Fruit fly (Drosophila melanogaster): ENCODE results near the gene CG42713.

Gene CG42713

DNA sequence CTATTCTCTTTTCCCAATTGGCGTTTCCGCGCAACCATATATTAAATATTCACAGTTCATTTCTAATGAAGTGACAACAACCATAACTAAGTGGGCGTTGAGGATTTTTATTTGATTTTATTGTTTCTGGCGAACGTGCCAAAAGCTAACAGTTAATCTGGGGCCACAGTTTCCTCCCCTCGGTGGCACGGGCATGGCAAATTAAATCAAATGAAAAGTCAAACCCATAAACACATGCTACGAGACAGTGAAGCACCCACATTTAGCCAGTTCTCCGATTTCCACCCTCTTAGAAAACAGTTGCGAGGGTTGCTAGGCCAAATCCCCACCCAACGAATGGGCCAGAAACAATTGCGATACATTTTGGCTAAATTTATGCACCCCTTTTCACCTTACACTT, 7.1 kb upstream of the CG42713 start:
- no peak for TF ChIP-seq CG13775 (GFP tag; optimal IDR thresholded peaks at IDR 0.05)
- TF ChIP-seq gsb-n (tag; optimal IDR thresholded peaks at IDR 0.05), result peak; percentile 67
- TF ChIP-seq tll (GFP tag; optimal IDR thresholded peaks at IDR 0.05), result peak in 1 of 2 experiments; percentile 60
- no peak for TF ChIP-seq chm (GFP tag; IDR thresholded peaks at IDR 0.05)
- TF ChIP-seq CG15479 (GFP tag; optimal IDR thresholded peaks at IDR 0.05), result no peak
- peak; percentile 37 for TF ChIP-seq run (tag; optimal IDR thresholded peaks at IDR 0.05)
- TF ChIP-seq CG1233 (GFP tag; optimal IDR thresholded peaks at IDR 0.05), result no peak
- no peak for TF ChIP-seq crc (GFP tag; optimal IDR thresholded peaks at IDR 0.05)
- peak; percentile 72 for TF ChIP-seq nerfin-1 (tag; optimal IDR thresholded peaks at IDR 0.05)
- peak; percentile 48 for TF ChIP-seq pros (GFP tag; optimal IDR thresholded peaks at IDR 0.05)
- 0 out of 2 replicates have a peak, but pooled peaks have one; percentile 28 for TF ChIP-seq vvl (GFP tag; IDR thresholded peaks at IDR 0.05)
- TF ChIP-seq abd-A (tag; optimal IDR thresholded peaks at IDR 0.05), result peak; percentile 23

DNA sequence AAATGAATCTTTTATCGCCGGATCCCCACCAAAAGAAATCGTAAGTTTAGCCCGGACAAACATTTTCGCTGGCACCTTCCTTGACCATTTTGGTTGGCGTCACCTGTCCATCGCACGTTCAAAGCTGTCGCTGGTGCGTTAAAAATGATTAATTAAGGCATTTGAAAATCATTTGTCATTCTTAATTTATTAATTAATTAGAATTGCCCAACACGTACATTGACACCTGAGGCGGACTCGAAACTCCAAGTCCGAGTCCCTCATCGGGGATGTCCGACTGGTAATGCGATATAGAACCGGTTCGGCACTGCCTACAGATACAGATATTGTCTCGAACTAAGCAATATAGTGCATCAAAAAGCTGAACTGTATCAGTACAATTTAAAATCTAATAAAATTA, 3.0 kb upstream of the CG42713 start:
- TF ChIP-seq H15 (GFP tag; IDR thresholded peaks at IDR 0.05) (no peak), CG12769 (tag; optimal IDR thresholded peaks at IDR 0.05) (no peak), gsb (GFP tag; IDR thresholded peaks at IDR 0.05) (no peak), z (GFP tag; IDR thresholded peaks at IDR 0.05) (no peak), Med (GFP tag) (peak; percentile 23), caup (GFP tag; optimal IDR thresholded peaks at IDR 0.05; ENCODE audit: severe bottlenecking) (no peak), CG15073 (GFP tag; optimal IDR thresholded peaks at IDR 0.05) (no peak), CG10366 (GFP tag; IDR thresholded peaks at IDR 0.05) (no peak), Dp (GFP tag; optimal IDR thresholded peaks at IDR 0.05) (no peak), schlank (tag; optimal IDR thresholded peaks at IDR 0.05) (no peak), org-1 (GFP tag; optimal IDR thresholded peaks at IDR 0.05) (no peak), CG14965 (GFP tag; optimal IDR thresholded peaks at IDR 0.05; ENCODE audit: borderline replicate concordance) (no peak), crp (GFP tag; optimal IDR thresholded peaks at IDR 0.05) (no peak), Nf-YA (GFP tag; IDR thresholded peaks at IDR 0.05) (no peak), CG7745 (tag; optimal IDR thresholded peaks at IDR 0.05) (peak; percentile 86), fd64A (GFP tag; optimal IDR thresholded peaks at IDR 0.05) (no peak), lab (GFP tag; optimal IDR thresholded peaks at IDR 0.05) (peak; percentile 53), Pdp1 (GFP tag; optimal IDR thresholded peaks at IDR 0.05) (no peak), H2.0 (GFP tag; IDR thresholded peaks at IDR 0.05) (no peak), run (tag; optimal IDR thresholded peaks at IDR 0.05) (no peak), wdn (GFP tag; IDR thresholded peaks at IDR 0.05) (no peak), CG10462 (GFP tag; optimal IDR thresholded peaks at IDR 0.05) (no peak), pfk (GFP tag; optimal IDR thresholded peaks at IDR 0.05) (no peak), CG4424 (GFP tag; optimal IDR thresholded peaks at IDR 0.05) (no peak), Sox102F (GFP tag; optimal IDR thresholded peaks at IDR 0.05) (no peak), CG2202 (tag; optimal IDR thresholded peaks at IDR 0.05) (no peak), CG7839 (tag; optimal IDR thresholded peaks at IDR 0.05) (no peak), Nf-YB (GFP tag; optimal IDR thresholded peaks at IDR 0.05) (no peak), CG10565 (GFP tag; optimal IDR thresholded peaks at IDR 0.05) (no peak), CG3838 (GFP tag; optimal IDR thresholded peaks at IDR 0.05) (no peak), CG10209 (GFP tag; optimal IDR thresholded peaks at IDR 0.05) (no peak), CG16815 (GFP tag; optimal IDR thresholded peaks at IDR 0.05) (no peak), CG12744 (GFP tag; optimal IDR thresholded peaks at IDR 0.05) (no peak), NfI (GFP tag; optimal IDR thresholded peaks at IDR 0.05) (no peak), corto (GFP tag; optimal IDR thresholded peaks at IDR 0.05) (no peak), E2f2 (GFP tag; IDR thresholded peaks at IDR 0.05) (no peak), kni (GFP tag; optimal IDR thresholded peaks at IDR 0.05) (peak; percentile 1), CG32767 (GFP tag; IDR thresholded peaks at IDR 0.05) (no peak)

Data from whole organism, embryonic.